Worm (Caenorhabditis elegans) whole organism, L2 larva: ENCODE data around the gene glt-4.
A peak's percentile ranks its signal among the peaks of the same experiment; 100 is the strongest.

Experiments
- C34F6.9 ChIP-seq: fragments of 150-350 bp; optimal IDR thresholded peaks from 2 replicates; lab custom pipeline; 2014; ENCODE audit warnings: missing biosample characterization, missing genetic modification characterization
- F13H6.1 ChIP-seq: sonication (generic microtip); optimal IDR thresholded peaks from 2 replicates; lab custom pipeline; 2016; ENCODE audit warnings: missing genetic modification characterization, missing compliant biosample characterization
- R02D3.7 ChIP-seq: fragments of 150-350 bp; optimal IDR thresholded peaks from 2 replicates; lab custom pipeline; 2014; ENCODE audit warnings: missing biosample characterization, missing genetic modification characterization
- Y55F3AM.14 ChIP-seq: fragments of 200-800 bp; sonication (Bioruptor generic); optimal IDR thresholded peaks from 2 replicates; lab custom pipeline; 2018; ENCODE audit warnings: mild to moderate bottlenecking, missing genetic modification characterization, missing compliant biosample characterization
- ZK546.5 ChIP-seq: sonication (generic microtip); optimal IDR thresholded peaks from 2 replicates; lab custom pipeline; 2017; ENCODE audit warnings: missing biosample characterization, missing genetic modification characterization
- alr-1 ChIP-seq: fragments of 150-350 bp; optimal IDR thresholded peaks from 2 replicates; lab custom pipeline; 2014; ENCODE audit warnings: missing biosample characterization, missing genetic modification characterization
- aly-2 ChIP-seq: fragments of 150-350 bp; optimal IDR thresholded peaks from 2 replicates; lab custom pipeline; 2014; ENCODE audit warnings: missing biosample characterization, missing genetic modification characterization
- ama-1 ChIP-seq: fragments of 150-350 bp; optimal IDR thresholded peaks from 2 replicates; lab custom pipeline; 2018; ENCODE audit warnings: inconsistent platforms
- blmp-1 ChIP-seq: sonication (generic microtip); optimal IDR thresholded peaks from 2 replicates; lab custom pipeline; 2017; ENCODE audit warnings: missing genetic modification characterization, mild to moderate bottlenecking, missing compliant biosample characterization, antibody characterized with exemption, moderate library complexity; ENCODE audit not compliant: insufficient read depth
- ceh-16 ChIP-seq: fragments of 150-350 bp; optimal IDR thresholded peaks from 2 replicates; lab custom pipeline; 2014; ENCODE audit warnings: missing biosample characterization, missing genetic modification characterization
- ceh-82 ChIP-seq: fragments of 150-350 bp; optimal IDR thresholded peaks from 2 replicates; lab custom pipeline; 2014; ENCODE audit warnings: missing biosample characterization, missing genetic modification characterization
- crh-2 ChIP-seq: sonication (generic microtip); optimal IDR thresholded peaks from 2 replicates; lab custom pipeline; 2017; ENCODE audit warnings: missing biosample characterization, missing genetic modification characterization
- dmd-4 ChIP-seq: sonication (generic microtip); optimal IDR thresholded peaks from 2 replicates; lab custom pipeline; 2017; ENCODE audit warnings: missing biosample characterization, missing genetic modification characterization
- egl-27 ChIP-seq: sonication (generic microtip); optimal IDR thresholded peaks from 3 replicates; lab custom pipeline; 2017; ENCODE audit warnings: missing biosample characterization, missing genetic modification reagents, missing genetic modification characterization
- elt-1 ChIP-seq: fragments of 150-350 bp; optimal IDR thresholded peaks from 2 replicates; lab custom pipeline; 2014; ENCODE audit warnings: missing biosample characterization, missing genetic modification characterization
- elt-3 ChIP-seq: sonication (generic microtip); optimal IDR thresholded peaks from 2 replicates; lab custom pipeline; 2017; ENCODE audit warnings: missing biosample characterization, missing genetic modification characterization
- fos-1 ChIP-seq: fragments of 150-350 bp; optimal IDR thresholded peaks from 2 replicates; lab custom pipeline; 2014; ENCODE audit warnings: missing biosample characterization, missing genetic modification characterization
- gmeb-1 ChIP-seq: fragments of 150-350 bp; optimal IDR thresholded peaks from 2 replicates; lab custom pipeline; 2014; ENCODE audit warnings: missing biosample characterization, missing genetic modification characterization
- lin-11 ChIP-seq: fragments of 150-350 bp; sonication (generic microtip); optimal IDR thresholded peaks from 2 replicates; lab custom pipeline; 2014; ENCODE audit warnings: missing biosample characterization, missing genetic modification characterization, inconsistent platforms, mixed read lengths
- lin-13 ChIP-seq: fragments of 150-350 bp; optimal IDR thresholded peaks from 2 replicates; lab custom pipeline; 2014; ENCODE audit warnings: missing biosample characterization, missing genetic modification reagents, missing genetic modification characterization
- lin-39 ChIP-seq: fragments of 150-350 bp; optimal IDR thresholded peaks from 2 replicates; lab custom pipeline; 2014; ENCODE audit warnings: missing biosample characterization, missing genetic modification reagents, missing genetic modification characterization
- lsy-2 ChIP-seq, 2 experiments: fragments of 150-350 bp in 1 of 2; sonication (generic microtip) in 1 of 2; optimal IDR thresholded peaks; 2 replicates each; lab custom pipeline; 2014 to 2017; ENCODE audit warnings: missing biosample characterization in 2 of 2, missing genetic modification characterization in 2 of 2
- mab-5 ChIP-seq: fragments of 150-350 bp; optimal IDR thresholded peaks from 2 replicates; lab custom pipeline; 2014; ENCODE audit warnings: missing biosample characterization, missing genetic modification characterization
- mbf-1 ChIP-seq: sonication (generic microtip); optimal IDR thresholded peaks from 2 replicates; lab custom pipeline; 2017; ENCODE audit warnings: missing biosample characterization, missing genetic modification characterization
- mdl-1 ChIP-seq, 2 experiments: fragments of 150-350 bp in 1 of 2; sonication (generic microtip) in 1 of 2; optimal IDR thresholded peaks; 2 replicates each; lab custom pipeline; 2017; ENCODE audit warnings: missing biosample characterization in 2 of 2, missing genetic modification characterization in 2 of 2
- nhr-10 ChIP-seq: sonication (generic microtip); optimal IDR thresholded peaks from 2 replicates; lab custom pipeline; 2017; ENCODE audit warnings: missing biosample characterization, missing genetic modification characterization
- nhr-12 ChIP-seq: fragments of 150-350 bp; optimal IDR thresholded peaks from 2 replicates; lab custom pipeline; 2014; ENCODE audit warnings: missing biosample characterization, missing genetic modification characterization
- nhr-21 ChIP-seq: fragments of 150-350 bp; optimal IDR thresholded peaks from 2 replicates; lab custom pipeline; 2014; ENCODE audit warnings: missing biosample characterization, missing genetic modification characterization
- nhr-237 ChIP-seq: fragments of 150-350 bp; optimal IDR thresholded peaks from 2 replicates; lab custom pipeline; 2014; ENCODE audit warnings: missing biosample characterization, missing genetic modification characterization
- nhr-25 ChIP-seq: fragments of 150-350 bp; sonication (generic microtip); optimal IDR thresholded peaks from 3 replicates; lab custom pipeline; 2014; ENCODE audit warnings: missing biosample characterization, missing genetic modification characterization
- nhr-6 ChIP-seq: fragments of 150-350 bp; optimal IDR thresholded peaks from 2 replicates; lab custom pipeline; 2014; ENCODE audit warnings: missing biosample characterization, missing genetic modification characterization
- nhr-77 ChIP-seq: fragments of 150-350 bp; optimal IDR thresholded peaks from 2 replicates; lab custom pipeline; 2014; ENCODE audit warnings: missing biosample characterization, missing genetic modification characterization
- peb-1 ChIP-seq: fragments of 150-350 bp; optimal IDR thresholded peaks from 2 replicates; lab custom pipeline; 2014; ENCODE audit warnings: missing biosample characterization, missing genetic modification characterization
- sem-4 ChIP-seq: fragments of 150-350 bp; optimal IDR thresholded peaks from 2 replicates; lab custom pipeline; 2014; ENCODE audit warnings: missing biosample characterization, missing genetic modification reagents, missing genetic modification characterization
- skn-1 ChIP-seq: sonication (generic microtip); optimal IDR thresholded peaks from 2 replicates; lab custom pipeline; 2017; ENCODE audit warnings: missing biosample characterization, missing genetic modification characterization
- sma-3 ChIP-seq: sonication (generic microtip); optimal IDR thresholded peaks from 2 replicates; lab custom pipeline; 2016; ENCODE audit warnings: missing genetic modification reagents, missing genetic modification characterization, missing compliant biosample characterization
- snpc-4 ChIP-seq: fragments of 150-350 bp; optimal IDR thresholded peaks from 2 replicates; lab custom pipeline; 2014; ENCODE audit warnings: missing biosample characterization, missing genetic modification characterization
- unc-39 ChIP-seq: fragments of 150-350 bp; optimal IDR thresholded peaks from 2 replicates; lab custom pipeline; 2014; ENCODE audit warnings: missing biosample characterization, missing genetic modification characterization
- unc-55 ChIP-seq: fragments of 150-350 bp; sonication (generic microtip); optimal IDR thresholded peaks from 3 replicates; lab custom pipeline; 2014; ENCODE audit warnings: missing biosample characterization, missing genetic modification reagents, missing genetic modification characterization
- unc-62 ChIP-seq: fragments of 150-350 bp; optimal IDR thresholded peaks from 2 replicates; lab custom pipeline; 2014; ENCODE audit warnings: missing biosample characterization, missing genetic modification reagents, missing genetic modification characterization
- zag-1 ChIP-seq: fragments of 150-350 bp; optimal IDR thresholded peaks from 2 replicates; lab custom pipeline; 2014; ENCODE audit warnings: missing biosample characterization, missing genetic modification characterization
- ztf-1 ChIP-seq: fragments of 200-800 bp; sonication (Bioruptor generic); conservative IDR thresholded peaks from 2 replicates; pipeline ENCODE4 v1.3.6; 2022; ENCODE audit warnings: missing genetic modification characterization, missing compliant biosample characterization
- ztf-11 ChIP-seq: sonication (generic microtip); optimal IDR thresholded peaks from 2 replicates; lab custom pipeline; 2017; ENCODE audit warnings: missing biosample characterization, missing genetic modification characterization
- ztf-4 ChIP-seq: fragments of 150-350 bp; optimal IDR thresholded peaks from 2 replicates; lab custom pipeline; 2014; ENCODE audit warnings: missing biosample characterization, missing genetic modification characterization

glt-4 gene

DNA sequence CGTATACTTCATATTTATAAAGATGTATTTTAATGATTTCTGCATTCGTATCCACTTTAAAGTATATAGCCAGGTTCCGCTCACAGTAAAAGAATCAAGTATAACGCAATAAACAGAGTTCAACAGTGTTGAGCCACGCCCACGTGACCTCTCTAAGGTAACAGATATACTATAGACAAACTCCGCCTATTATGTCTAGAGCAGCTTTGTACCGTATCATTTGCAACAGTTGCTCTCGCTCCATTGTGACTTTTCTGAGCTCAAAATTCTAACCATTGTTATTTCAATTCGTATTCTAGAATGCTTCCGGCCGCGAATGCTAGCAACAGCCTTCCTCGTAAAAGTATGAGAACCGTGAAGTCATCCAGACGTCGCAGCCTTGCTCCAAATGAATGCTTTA, 29.9 kb upstream of the glt-4 start, which contains the start of gene C03B1.17:
TSS of gene C03B1.17 (plus strand) at position 301 of the 400 bp plus-strand sequence.
- TF ChIP-seq F13H6.1: no peak
- no peak for TF ChIP-seq mbf-1
- TF ChIP-seq skn-1: no peak
- no peak for TF ChIP-seq lin-11 (tag; lab: Kevin White, UChicago)
- TF ChIP-seq peb-1 (tag; lab: Kevin White, UChicago): no peak
- TF ChIP-seq ztf-4 (tag; lab: Kevin White, UChicago): no peak
- TF ChIP-seq nhr-6 (tag; lab: Kevin White, UChicago): no peak
- TF ChIP-seq elt-3: no peak

DNA sequence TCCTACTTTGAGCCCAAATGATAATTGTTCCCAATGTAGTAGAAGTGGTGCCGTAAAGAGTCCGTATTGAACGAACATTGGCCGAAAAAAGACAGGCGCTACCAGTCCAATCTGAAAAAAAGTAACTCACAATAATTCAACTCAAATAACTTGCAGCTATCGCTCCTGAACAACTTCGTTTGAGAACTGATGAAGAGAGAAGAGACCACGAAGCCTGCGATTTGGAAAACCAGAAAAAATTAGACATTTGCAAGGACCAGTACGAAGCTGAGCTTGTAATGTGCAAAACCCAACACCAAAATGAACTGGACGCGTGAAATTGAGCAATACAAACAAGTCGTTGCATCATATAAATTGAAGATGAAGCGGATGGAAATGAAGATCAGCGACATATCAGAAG, 28.8 kb upstream of the glt-4 start, which contains the start of gene C03B1.1:
TSS of gene C03B1.1 (plus strand) at position 301 of the 400 bp plus-strand sequence.
- no peak for TF ChIP-seq dmd-4
- no peak for TF ChIP-seq ztf-11 (tag; lab: Kevin White, UChicago)
- no peak for TF ChIP-seq mbf-1
- TF ChIP-seq nhr-10: no peak
- TF ChIP-seq Y55F3AM.14 (GFP tag; lab: Kevin White, UChicago): no peak
- TF ChIP-seq peb-1 (tag; lab: Kevin White, UChicago): no peak
- TF ChIP-seq mab-5 (tag; lab: Kevin White, UChicago): no peak
- no peak for TF ChIP-seq zag-1
- TF ChIP-seq elt-3: no peak
- no peak for TF ChIP-seq nhr-12
- no peak for TF ChIP-seq blmp-1
- no peak for TF ChIP-seq unc-39 (tag; lab: Kevin White, UChicago)
- TF ChIP-seq sma-3 (GFP tag; lab: Kevin White, UChicago): no peak
- no peak for TF ChIP-seq unc-62 (GFP tag; lab: Kevin White, UChicago)
- no peak for TF ChIP-seq aly-2 (tag; lab: Kevin White, UChicago)
- no peak for TF ChIP-seq lin-39 (tag; lab: Kevin White, UChicago)

ce11 chrX:6377634-6378288, 25.5 kb upstream of the glt-4 start, which contains the start of gene lmp-1:
Gene lmp-1 (minus strand): TSS chrX:6377684.
- TF ChIP-seq fos-1 (tag; lab: Kevin White, UChicago): peak; percentile 37
- TF ChIP-seq dmd-4: no peak

- peak; percentile 64 for TF ChIP-seq unc-55
- TF ChIP-seq elt-3: no peak
- TF ChIP-seq ceh-82 (tag; lab: Kevin White, UChicago): no peak
- TF ChIP-seq dmd-4: no peak
- TF ChIP-seq skn-1: no peak
- TF ChIP-seq blmp-1: no peak
- TF ChIP-seq nhr-6 (tag; lab: Kevin White, UChicago): no peak
- TF ChIP-seq fos-1 (tag; lab: Kevin White, UChicago): peak; percentile 53
- no peak for TF ChIP-seq nhr-25 (tag; lab: Kevin White, UChicago)
- TF ChIP-seq nhr-12: no peak
- TF ChIP-seq ama-1 (lab: Kevin White, UChicago): no peak
- TF ChIP-seq elt-1: no peak
- peak; percentile 60 for TF ChIP-seq ceh-16 (tag; lab: Kevin White, UChicago)
- TF ChIP-seq egl-27: peak; percentile 32
- no peak for TF ChIP-seq mab-5 (tag; lab: Kevin White, UChicago)
- TF ChIP-seq lin-39 (tag; lab: Kevin White, UChicago): no peak
- TF ChIP-seq snpc-4 (tag; lab: Kevin White, UChicago): no peak
- no peak for TF ChIP-seq sem-4 (tag; lab: Kevin White, UChicago)
- TF ChIP-seq gmeb-1 (tag; lab: Kevin White, UChicago): no peak
- TF ChIP-seq lin-13 (GFP tag; lab: Kevin White, UChicago): peak; percentile 44
- peak; percentile 54 for TF ChIP-seq crh-2 (tag; lab: Kevin White, UChicago)
- peak; percentile 32 for TF ChIP-seq zag-1
- no peak for TF ChIP-seq ZK546.5
- TF ChIP-seq nhr-10: no peak
- no peak for TF ChIP-seq R02D3.7 (tag; lab: Kevin White, UChicago)
- no peak for TF ChIP-seq alr-1 (tag; lab: Kevin White, UChicago)
- no peak for TF ChIP-seq nhr-237 (tag; lab: Kevin White, UChicago)
- TF ChIP-seq nhr-77: no peak
- TF ChIP-seq mdl-1 (tag; optimal IDR thresholded peaks at IDR 0.05; lab: Kevin White, UChicago): no peak
- TF ChIP-seq C34F6.9 (tag; lab: Kevin White, UChicago): peak; percentile 65
- no peak for TF ChIP-seq ztf-1 (GFP tag; lab: Robert Waterston, UW)
- TF ChIP-seq Y55F3AM.14 (GFP tag; lab: Kevin White, UChicago): no peak
- no peak for TF ChIP-seq ztf-11 (tag; lab: Kevin White, UChicago)
- TF ChIP-seq lsy-2 (tag; optimal IDR thresholded peaks at IDR 0.05; lab: Kevin White, UChicago): peak in 1 of 2 experiments; percentile 55
- TF ChIP-seq ztf-4 (tag; lab: Kevin White, UChicago): no peak
- no peak for TF ChIP-seq unc-39 (tag; lab: Kevin White, UChicago)
- peak; percentile 36 for TF ChIP-seq nhr-21 (tag; lab: Kevin White, UChicago)
- TF ChIP-seq unc-62 (GFP tag; lab: Kevin White, UChicago): no peak
- no peak for TF ChIP-seq peb-1 (tag; lab: Kevin White, UChicago)
- TF ChIP-seq lin-11 (tag; lab: Kevin White, UChicago): peak; percentile 78
- TF ChIP-seq F13H6.1: peak; percentile 67
- TF ChIP-seq mbf-1: no peak
Observed at ce11 chrX:6378363-6378762, 24.9 kb upstream of the glt-4 start.
